Worm (Caenorhabditis elegans) whole organism, L4 larva: ENCODE data around the gene madf-3.

Experiments
- F49E8.2 ChIP-seq: sonication (generic microtip); optimal IDR thresholded peaks from 2 replicates; lab custom pipeline; 2016; ENCODE audit warnings: missing compliant biosample characterization, mild to moderate bottlenecking, missing genetic modification characterization, borderline replicate concordance
- aha-1 ChIP-seq: fragments of 150-350 bp; peaks from one replicate; lab custom pipeline; 2014; ENCODE audit warnings: missing biosample characterization, missing genetic modification characterization
- attf-4 ChIP-seq: sonication (generic microtip); optimal IDR thresholded peaks from 3 replicates; lab custom pipeline; 2017; ENCODE audit warnings: missing biosample characterization, missing genetic modification characterization
- nhr-11 ChIP-seq: fragments of 150-350 bp; optimal IDR thresholded peaks from 2 replicates; lab custom pipeline; 2014; ENCODE audit warnings: missing biosample characterization, missing genetic modification characterization
- pqm-1 ChIP-seq: sonication (generic microtip); optimal IDR thresholded peaks from 2 replicates; lab custom pipeline; 2017; ENCODE audit warnings: missing biosample characterization, missing genetic modification characterization
- spr-1 ChIP-seq: sonication (generic microtip); optimal IDR thresholded peaks from 2 replicates; lab custom pipeline; 2016; ENCODE audit warnings: mild to moderate bottlenecking, missing genetic modification characterization, missing compliant biosample characterization
- zfp-2 ChIP-seq: sonication (generic microtip); optimal IDR thresholded peaks from 2 replicates; lab custom pipeline; 2016; ENCODE audit warnings: mild to moderate bottlenecking, missing genetic modification characterization, missing compliant biosample characterization

DNA sequence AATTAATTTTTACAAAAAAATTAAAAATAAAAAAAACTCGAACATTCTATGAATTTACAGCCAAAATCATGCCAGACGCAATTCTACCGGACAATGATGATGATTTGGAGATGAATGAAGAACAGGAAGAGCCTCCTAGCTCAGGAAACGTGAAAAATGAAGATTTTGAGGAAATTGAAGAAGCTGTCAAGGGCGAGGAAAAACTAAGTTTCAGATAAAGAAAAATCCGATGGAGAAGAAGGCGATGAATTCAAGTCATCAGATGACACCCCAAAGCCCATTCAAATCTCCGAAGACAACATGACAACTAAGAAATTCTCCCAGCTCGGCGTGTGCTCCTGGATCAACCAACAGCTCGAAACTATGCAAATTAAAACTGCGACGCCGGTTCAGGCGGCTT is 12.8 kb upstream of the madf-3 start, which contains the start of gene Y52E8A.1:
- TF ChIP-seq nhr-11 (tag; lab: Kevin White, UChicago) (no peak), zfp-2 (no peak), aha-1 (tag; lab: Kevin White, UChicago) (no peak), spr-1 (tag; lab: Kevin White, UChicago) (no peak), attf-4 (tag; lab: Kevin White, UChicago) (no peak), F49E8.2 (tag; lab: Kevin White, UChicago) (no peak), pqm-1 (tag; lab: Kevin White, UChicago) (no peak)
